Worm (Caenorhabditis elegans) whole organism, young adult: ENCODE measurements around the gene C01C4.2.

ENCODE experiments used
- C06A6.2 ChIP-seq: fragments of 200-800 bp; sonication (Bioruptor generic); conservative IDR thresholded peaks from 2 replicates; pipeline ENCODE4 v1.3.6; 2022; ENCODE audit warnings: missing genetic modification characterization, missing compliant biosample characterization
- K12H6.12 ChIP-seq: fragments of 200-800 bp; sonication (Bioruptor generic); optimal IDR thresholded peaks from 2 replicates; lab custom pipeline; 2018; ENCODE audit warnings: mild to moderate bottlenecking, missing genetic modification characterization, missing compliant biosample characterization
- ama-1 ChIP-seq, 3 experiments: fragments of 150-350 bp in 1 of 3; sonication (generic microtip) in 2 of 3; optimal IDR thresholded peaks; 2 replicates each; lab custom pipeline; 2014 to 2018; ENCODE audit warnings: missing biosample characterization in 2 of 3, missing genetic modification characterization in 2 of 3, missing genetic modification reagents in 2 of 3
- cebp-2 ChIP-seq: fragments of 200-800 bp; sonication (Bioruptor generic); IDR thresholded peaks from 2 replicates; pipeline ENCODE4 v1.3.6; 2022; ENCODE audit warnings: missing genetic modification characterization, missing compliant biosample characterization
- lag-1 ChIP-seq: fragments of 200-800 bp; sonication (Bioruptor generic); IDR thresholded peaks from 2 replicates; pipeline ENCODE4 v1.3.6; 2022; ENCODE audit warnings: missing genetic modification reagents, missing genetic modification characterization, missing compliant biosample characterization
- lin-26 ChIP-seq: fragments of 200-800 bp; sonication (Bioruptor generic); IDR thresholded peaks from 2 replicates; pipeline ENCODE4 v1.3.6; 2022; ENCODE audit warnings: missing genetic modification reagents, missing genetic modification characterization, missing compliant biosample characterization
- lin-35 ChIP-seq, 3 experiments: fragments of 150-350 bp in 2 of 3; sonication (generic microtip) in 1 of 3; optimal IDR thresholded peaks; 2 replicates each; lab custom pipeline; 2014 to 2018; ENCODE audit warnings: missing biosample characterization in 3 of 3, missing genetic modification characterization in 3 of 3, missing genetic modification reagents in 3 of 3
- nfya-2 ChIP-seq: fragments of 200-800 bp; sonication (Bioruptor generic); IDR thresholded peaks from 2 replicates; pipeline ENCODE4 v1.3.6; 2022; ENCODE audit warnings: missing genetic modification reagents, missing genetic modification characterization, missing compliant biosample characterization
- nhr-120 ChIP-seq: fragments of 200-800 bp; sonication (Bioruptor generic); IDR thresholded peaks from 2 replicates; pipeline ENCODE4 v1.3.6; 2022; ENCODE audit warnings: missing genetic modification characterization, missing compliant biosample characterization
- nhr-179 ChIP-seq: sonication (generic microtip); optimal IDR thresholded peaks from 2 replicates; lab custom pipeline; 2016; ENCODE audit warnings: mild to moderate bottlenecking, missing genetic modification characterization, missing compliant biosample characterization
- nhr-90 ChIP-seq: sonication (generic microtip); optimal IDR thresholded peaks from 2 replicates; lab custom pipeline; 2016; ENCODE audit warnings: missing genotype, mild to moderate bottlenecking, missing genetic modification characterization, missing compliant biosample characterization
- sdz-38 ChIP-seq: sonication (generic microtip); optimal IDR thresholded peaks from 2 replicates; lab custom pipeline; 2016; ENCODE audit warnings: missing genotype, missing genetic modification characterization, missing compliant biosample characterization
- snpc-1.1 ChIP-seq: sonication (generic microtip); optimal IDR thresholded peaks from 2 replicates; lab custom pipeline; 2017; ENCODE audit warnings: missing genetic modification characterization, mild to moderate bottlenecking, missing compliant biosample characterization, antibody characterized with exemption, moderate library complexity, missing genotype, missing genetic modification reagents; ENCODE audit not compliant: insufficient read depth
- unc-62 ChIP-seq: fragments of 150-350 bp; optimal IDR thresholded peaks from 2 replicates; lab custom pipeline; 2014; ENCODE audit warnings: missing biosample characterization, missing genetic modification reagents, missing genetic modification characterization

DNA sequence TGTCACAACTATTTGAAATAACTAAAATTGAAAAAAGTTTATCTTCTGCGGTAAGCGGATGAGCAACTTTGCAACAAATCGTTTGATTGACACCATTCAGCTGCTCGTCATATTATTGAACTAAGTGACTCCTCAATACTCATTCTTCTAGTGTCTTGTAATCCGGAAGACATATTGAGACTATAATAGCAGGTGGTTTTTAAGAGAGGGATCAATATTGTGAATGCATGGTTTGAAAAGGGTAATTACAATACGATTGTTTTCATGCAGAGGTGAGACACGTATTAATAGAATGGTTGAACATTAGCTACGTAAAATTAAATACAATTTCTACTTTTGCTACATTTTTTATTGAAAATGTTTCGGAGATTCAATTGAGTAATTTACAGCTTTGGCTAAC is 28.3 kb downstream of the C01C4.2 start:
- TF ChIP-seq unc-62 (GFP tag; lab: Kevin White, UChicago) (no peak), sdz-38 (tag; lab: Kevin White, UChicago) (no peak), C06A6.2 (no peak), cebp-2 (GFP tag; lab: Robert Waterston, UW) (no peak), ama-1 (optimal IDR thresholded peaks at IDR 0.05; lab: Kevin White, UChicago) (no peak), ama-1 (GFP tag; optimal IDR thresholded peaks at IDR 0.05; lab: Kevin White, UChicago) (no peak), nfya-2 (GFP tag; lab: Robert Waterston, UW) (no peak), lin-26 (GFP tag; lab: Robert Waterston, UW) (no peak), lin-35 (GFP tag; optimal IDR thresholded peaks at IDR 0.05; lab: Kevin White, UChicago) (no peak), nhr-120 (GFP tag; lab: Robert Waterston, UW) (no peak), nhr-90 (no peak), lag-1 (GFP tag; lab: Robert Waterston, UW) (no peak), snpc-1.1 (tag; lab: Kevin White, UChicago) (no peak), nhr-179 (no peak), K12H6.12 (no peak)
